Fruit fly (Drosophila melanogaster): ENCODE results near the gene Upf1.

The Upf1 gene

dm6 chrX:11894198-11894597, 11.0 kb downstream of the Upf1 start:
- TF ChIP-seq esn (GFP tag; optimal IDR thresholded peaks at IDR 0.05) (no peak), Smox (GFP tag; optimal IDR thresholded peaks at IDR 0.05) (no peak), CG10669 (GFP tag; optimal IDR thresholded peaks at IDR 0.05) (no peak), CG11762 (GFP tag; optimal IDR thresholded peaks at IDR 0.05; ENCODE audit: insufficient read depth) (no peak), CG8119 (GFP tag; IDR thresholded peaks at IDR 0.05) (no peak), CG3919 (GFP tag; optimal IDR thresholded peaks at IDR 0.05) (no peak), CG6163 (GFP tag; IDR thresholded peaks at IDR 0.05) (no peak), Ets96B (tag; optimal IDR thresholded peaks at IDR 0.05) (no peak), CG34406 (GFP tag; optimal IDR thresholded peaks at IDR 0.05) (no peak), CG6808 (GFP tag; optimal IDR thresholded peaks at IDR 0.05) (no peak), CG15336 (GFP tag; IDR thresholded peaks at IDR 0.05) (no peak), CG31627 (GFP tag; optimal IDR thresholded peaks at IDR 0.05) (no peak), Blimp-1 (GFP tag; optimal IDR thresholded peaks at IDR 0.05) (no peak)

dm6 chrX:11893643-11894042, 11.5 kb downstream of the Upf1 start, which contains the start of gene wisp:
Gene wisp, plus strand, starts transcription at chrX:11893943.
- no peak for TF ChIP-seq CG3032 (tag; optimal IDR thresholded peaks at IDR 0.05)
- no peak for TF ChIP-seq OdsH (GFP tag; optimal IDR thresholded peaks at IDR 0.05)
- TF ChIP-seq Smox (GFP tag; optimal IDR thresholded peaks at IDR 0.05): no peak
- TF ChIP-seq Sox15 (GFP tag; optimal IDR thresholded peaks at IDR 0.05): no peak
- no peak for TF ChIP-seq acj6 (GFP tag; optimal IDR thresholded peaks at IDR 0.05)

dm6 chrX:11891682-11892179, 13.4 kb downstream of the Upf1 start, which contains the start of gene sicily:
Gene sicily, plus strand, starts transcription at chrX:11891732.
- TF ChIP-seq CG8632 (GFP tag; optimal IDR thresholded peaks at IDR 0.05) (no peak), CG11762 (GFP tag; optimal IDR thresholded peaks at IDR 0.05; ENCODE audit: insufficient read depth) (no peak), CG15336 (GFP tag; IDR thresholded peaks at IDR 0.05) (no peak), CG7368 (GFP tag; optimal IDR thresholded peaks at IDR 0.05) (no peak), CG1621 (tag; optimal IDR thresholded peaks at IDR 0.05) (peak; percentile 86), CG4318 (GFP tag; optimal IDR thresholded peaks at IDR 0.05) (no peak), achi (GFP tag; optimal IDR thresholded peaks at IDR 0.05) (peak; percentile 96)

dm6 chrX:11888142-11888541, 17.0 kb downstream of the Upf1 start, which contains the start of gene CG1840:
Gene CG1840, plus strand, starts transcription at chrX:11888352.
- peak; percentile 5 for TF ChIP-seq cyc (GFP tag; optimal IDR thresholded peaks at IDR 0.05)
- peak; percentile 40 for TF ChIP-seq Eip78C (GFP tag)
- TF ChIP-seq CG11762 (GFP tag; optimal IDR thresholded peaks at IDR 0.05; ENCODE audit: insufficient read depth): no peak
- TF ChIP-seq salr (GFP tag; optimal IDR thresholded peaks at IDR 0.05): no peak
- no peak for TF ChIP-seq fd59A (GFP tag; optimal IDR thresholded peaks at IDR 0.05)
- no peak for TF ChIP-seq Hr39 (GFP tag; optimal IDR thresholded peaks at IDR 0.05)
- no peak for TF ChIP-seq CG1621 (tag; optimal IDR thresholded peaks at IDR 0.05)
- TF ChIP-seq spab (GFP tag; optimal IDR thresholded peaks at IDR 0.05): no peak
- TF ChIP-seq Gug (GFP tag; IDR thresholded peaks at IDR 0.05): no peak
- no peak for TF ChIP-seq Eip93F (GFP tag; optimal IDR thresholded peaks at IDR 0.05)
- peak; percentile 35 for TF ChIP-seq esn (GFP tag; optimal IDR thresholded peaks at IDR 0.05)

dm6 chrX:11886976-11887375, 18.2 kb downstream of the Upf1 start, which contains the start of the genes CG10353 and SelG:
Gene CG10353, minus strand, starts transcription at chrX:11887162.
Gene SelG, plus strand, starts transcription at chrX:11887284.
- TF ChIP-seq CG9139 (GFP tag; optimal IDR thresholded peaks at IDR 0.05) (no peak), Ets96B (tag; optimal IDR thresholded peaks at IDR 0.05) (no peak), lz (GFP tag; optimal IDR thresholded peaks at IDR 0.05) (peak; percentile 31), spab (GFP tag; optimal IDR thresholded peaks at IDR 0.05) (no peak), dac (GFP tag; optimal IDR thresholded peaks at IDR 0.05) (no peak), cyc (GFP tag; optimal IDR thresholded peaks at IDR 0.05) (peak; percentile 40), Hr39 (GFP tag; optimal IDR thresholded peaks at IDR 0.05) (peak; percentile 25), fkh (GFP tag; optimal IDR thresholded peaks at IDR 0.05) (peak; percentile 50), OdsH (GFP tag; optimal IDR thresholded peaks at IDR 0.05) (no peak), Met (GFP tag; optimal IDR thresholded peaks at IDR 0.05) (peak; percentile 27), acj6 (GFP tag; optimal IDR thresholded peaks at IDR 0.05) (no peak), CG6854 (GFP tag; optimal IDR thresholded peaks at IDR 0.05) (peak; percentile 14), CG31627 (GFP tag; optimal IDR thresholded peaks at IDR 0.05) (peak; percentile 31), Sox15 (GFP tag; optimal IDR thresholded peaks at IDR 0.05) (no peak), CG15336 (GFP tag; IDR thresholded peaks at IDR 0.05) (no peak), topi (GFP tag; optimal IDR thresholded peaks at IDR 0.05) (peak; percentile 37), CG3032 (tag; optimal IDR thresholded peaks at IDR 0.05) (no peak), fd59A (GFP tag; optimal IDR thresholded peaks at IDR 0.05) (no peak), Sox14 (GFP tag; optimal IDR thresholded peaks at IDR 0.05) (peak; percentile 28), CG6792 (GFP tag; optimal IDR thresholded peaks at IDR 0.05) (no peak), svp (GFP tag) (peak; percentile 67), CG6163 (GFP tag; IDR thresholded peaks at IDR 0.05) (no peak), fd85E (GFP tag; optimal IDR thresholded peaks at IDR 0.05) (no peak), Blimp-1 (GFP tag; optimal IDR thresholded peaks at IDR 0.05) (no peak), CG10669 (GFP tag; optimal IDR thresholded peaks at IDR 0.05) (no peak), Lpt (GFP tag; optimal IDR thresholded peaks at IDR 0.05) (no peak), CG1621 (tag; optimal IDR thresholded peaks at IDR 0.05) (peak; percentile 71)
